Worm (Caenorhabditis elegans) whole organism, L2 larva: Measurements from ENCODE around the gene ndua-7.

Source experiments
- ama-1 ChIP-seq: fragments of 150-350 bp; optimal IDR thresholded peaks from 2 replicates; lab custom pipeline; 2018; ENCODE audit warnings: inconsistent platforms
- egl-27 ChIP-seq: sonication (generic microtip); optimal IDR thresholded peaks from 3 replicates; lab custom pipeline; 2017; ENCODE audit warnings: missing biosample characterization, missing genetic modification reagents, missing genetic modification characterization
- elt-3 ChIP-seq: sonication (generic microtip); optimal IDR thresholded peaks from 2 replicates; lab custom pipeline; 2017; ENCODE audit warnings: missing biosample characterization, missing genetic modification characterization
- lin-13 ChIP-seq: fragments of 150-350 bp; optimal IDR thresholded peaks from 2 replicates; lab custom pipeline; 2014; ENCODE audit warnings: missing biosample characterization, missing genetic modification reagents, missing genetic modification characterization
- lin-39 ChIP-seq: fragments of 150-350 bp; optimal IDR thresholded peaks from 2 replicates; lab custom pipeline; 2014; ENCODE audit warnings: missing biosample characterization, missing genetic modification reagents, missing genetic modification characterization
- lsy-2 ChIP-seq, 2 experiments: fragments of 150-350 bp in 1 of 2; sonication (generic microtip) in 1 of 2; optimal IDR thresholded peaks; 2 replicates each; lab custom pipeline; 2014 to 2017; ENCODE audit warnings: missing biosample characterization in 2 of 2, missing genetic modification characterization in 2 of 2
- nhr-12 ChIP-seq: fragments of 150-350 bp; optimal IDR thresholded peaks from 2 replicates; lab custom pipeline; 2014; ENCODE audit warnings: missing biosample characterization, missing genetic modification characterization
- nhr-6 ChIP-seq: fragments of 150-350 bp; optimal IDR thresholded peaks from 2 replicates; lab custom pipeline; 2014; ENCODE audit warnings: missing biosample characterization, missing genetic modification characterization
- sma-9 ChIP-seq, 2 experiments: fragments of 150-350 bp in 1 of 2; sonication (generic microtip) in 1 of 2; optimal IDR thresholded peaks; 2 replicates each; lab custom pipeline; 2014 to 2016; ENCODE audit warnings: missing genetic modification characterization in 2 of 2, mild to moderate bottlenecking in 1 of 2, missing biosample characterization in 1 of 2, missing compliant biosample characterization in 1 of 2, missing genetic modification reagents in 1 of 2, moderate library complexity in 1 of 2
- unc-62 ChIP-seq: fragments of 150-350 bp; optimal IDR thresholded peaks from 2 replicates; lab custom pipeline; 2014; ENCODE audit warnings: missing biosample characterization, missing genetic modification reagents, missing genetic modification characterization
- zag-1 ChIP-seq: fragments of 150-350 bp; optimal IDR thresholded peaks from 2 replicates; lab custom pipeline; 2014; ENCODE audit warnings: missing biosample characterization, missing genetic modification characterization

DNA sequence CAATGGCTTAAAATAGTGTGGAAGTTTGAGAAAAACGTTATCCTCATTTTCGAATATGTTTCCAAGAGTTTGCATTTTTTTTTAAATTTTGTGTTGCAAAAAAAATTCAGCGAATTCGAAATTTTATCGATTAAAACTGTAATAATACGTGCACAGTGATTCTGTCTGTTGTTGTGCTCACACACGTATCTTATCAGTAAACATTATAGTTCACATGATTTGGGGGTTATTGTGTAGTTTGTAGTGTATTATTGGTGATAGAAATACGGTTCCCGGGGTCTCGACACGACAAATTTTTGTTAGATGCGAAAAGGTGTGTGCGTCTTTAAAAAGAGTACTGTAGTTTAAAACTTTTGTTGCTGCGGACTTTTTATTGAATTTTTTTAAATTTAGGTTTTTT, 1.3 kb upstream of the ndua-7 start, which contains the start of gene drr-1:
- no peak for TF ChIP-seq egl-27 (tag; lab: Kevin White, UChicago)
- TF ChIP-seq nhr-6, result no peak
- TF ChIP-seq unc-62, result no peak
- TF ChIP-seq lin-13 (GFP tag; lab: Kevin White, UChicago), result no peak
- no peak for TF ChIP-seq ama-1 (lab: Kevin White, UChicago)
- TF ChIP-seq lin-39, result no peak
- TF ChIP-seq nhr-12 (tag; lab: Kevin White, UChicago), result no peak
- no peak for TF ChIP-seq sma-9 (GFP tag; optimal IDR thresholded peaks at IDR 0.05; lab: Kevin White, UChicago)
- TF ChIP-seq sma-9 (tag; optimal IDR thresholded peaks at IDR 0.05; lab: Kevin White, UChicago), result no peak
- TF ChIP-seq lsy-2 (tag; optimal IDR thresholded peaks at IDR 0.05; lab: Kevin White, UChicago), result no peak
- TF ChIP-seq zag-1 (tag; lab: Kevin White, UChicago), result no peak
- no peak for TF ChIP-seq elt-3 (tag; lab: Kevin White, UChicago)
